Fruit fly (Drosophila melanogaster): Measurements from ENCODE around the gene CG13926.

DNA sequence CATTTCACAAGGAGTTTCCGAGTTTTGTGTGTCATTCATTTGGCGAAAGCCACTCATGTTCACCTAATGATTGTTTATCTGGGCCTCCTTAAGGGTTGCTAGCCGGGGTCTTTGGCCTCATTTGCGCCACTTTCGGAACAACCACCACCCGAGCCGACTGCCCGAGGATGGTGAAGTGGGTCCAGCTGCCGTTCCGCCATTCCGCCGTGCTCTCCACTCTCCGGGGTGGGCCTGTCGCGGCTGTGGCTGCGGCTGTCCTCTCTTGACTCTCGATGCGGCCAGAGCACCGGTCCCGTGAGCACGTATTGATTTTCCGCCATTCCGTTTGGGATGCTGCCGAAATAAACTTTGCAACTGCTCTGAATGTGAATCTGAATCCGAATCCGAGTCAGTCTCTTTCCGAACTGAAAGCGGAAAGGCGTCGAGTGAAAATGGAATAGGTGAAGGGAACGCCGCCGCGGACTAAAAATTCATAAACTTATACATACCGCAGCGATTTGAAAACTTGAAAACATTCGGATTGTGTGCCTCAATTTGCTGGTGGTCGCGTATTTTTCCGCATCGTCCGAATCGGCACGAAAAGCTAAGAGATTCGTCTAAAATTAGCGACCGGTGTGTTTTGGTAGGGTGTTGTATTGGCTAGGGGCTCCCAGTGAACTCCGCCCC lies 30.9 kb upstream of the CG13926 start, which contains the start of gene CG13920:
- no peak for TF ChIP-seq CG6689 (GFP tag; IDR thresholded peaks at IDR 0.05)
- TF ChIP-seq salm (tag; optimal IDR thresholded peaks at IDR 0.05), result no peak
- TF ChIP-seq Lpt (GFP tag; optimal IDR thresholded peaks at IDR 0.05), result no peak
- peak; percentile 34 for TF ChIP-seq Jarid2 (GFP tag; optimal IDR thresholded peaks at IDR 0.05)
- no peak for TF ChIP-seq psq (GFP tag; optimal IDR thresholded peaks at IDR 0.05)
- no peak for TF ChIP-seq jing (GFP tag; optimal IDR thresholded peaks at IDR 0.05)
- no peak for TF ChIP-seq CG10366 (GFP tag; IDR thresholded peaks at IDR 0.05)
- no peak for TF ChIP-seq CG1529 (GFP tag; optimal IDR thresholded peaks at IDR 0.05)
- TF ChIP-seq sima (GFP tag; optimal IDR thresholded peaks at IDR 0.05), result no peak
- TF ChIP-seq CG8290 (GFP tag; optimal IDR thresholded peaks at IDR 0.05), result no peak
- no peak for TF ChIP-seq CG8290 (tag; optimal IDR thresholded peaks at IDR 0.05)
- no peak for TF ChIP-seq chinmo (GFP tag; IDR thresholded peaks at IDR 0.05; ENCODE audit: partially characterized antibody)
